Fruit fly (Drosophila melanogaster): ENCODE results near the gene CG12091.

CG12091 gene

dm6 chr3L:1576489-1577106, 40.0 kb upstream of the CG12091 start, which contains the start of gene CG13917 (continued):
- TF ChIP-seq ATbp (GFP tag; optimal IDR thresholded peaks at IDR 0.05) (no peak), gsb (GFP tag; IDR thresholded peaks at IDR 0.05) (no peak), CG14050 (GFP tag; IDR thresholded peaks at IDR 0.05) (no peak), so (GFP tag; IDR thresholded peaks at IDR 0.05) (0 out of 3 replicates have a peak, but pooled peaks have one; percentile 17), chif (GFP tag; optimal IDR thresholded peaks at IDR 0.05) (no peak), CG9609 (GFP tag; optimal IDR thresholded peaks at IDR 0.05) (no peak), CG17568 (GFP tag; optimal IDR thresholded peaks at IDR 0.05) (no peak), her (GFP tag; optimal IDR thresholded peaks at IDR 0.05) (no peak), MBD-R2 (GFP tag; IDR thresholded peaks at IDR 0.05) (peak; percentile 65), CG2116 (GFP tag; optimal IDR thresholded peaks at IDR 0.05) (peak; percentile 33), CG12104 (GFP tag; optimal IDR thresholded peaks at IDR 0.05) (no peak), pnt (GFP tag; optimal IDR thresholded peaks at IDR 0.05) (no peak), schlank (tag; optimal IDR thresholded peaks at IDR 0.05) (no peak), CG14710 (tag; optimal IDR thresholded peaks at IDR 0.05) (peak; percentile 76), CHES-1-like (GFP tag; optimal IDR thresholded peaks at IDR 0.05) (no peak), Gsc (GFP tag; IDR thresholded peaks at IDR 0.05) (no peak), CG10565 (GFP tag; optimal IDR thresholded peaks at IDR 0.05) (no peak), Dbx (GFP tag; IDR thresholded peaks at IDR 0.05) (no peak), jigr1 (GFP tag; IDR thresholded peaks at IDR 0.05) (no peak), corto (GFP tag; optimal IDR thresholded peaks at IDR 0.05) (no peak), CG1647 (GFP tag; optimal IDR thresholded peaks at IDR 0.05) (no peak), luna (GFP tag; optimal IDR thresholded peaks at IDR 0.05) (no peak), CG3838 (GFP tag; optimal IDR thresholded peaks at IDR 0.05) (no peak), jumu (GFP tag; optimal IDR thresholded peaks at IDR 0.05) (no peak), CG14860 (GFP tag; IDR thresholded peaks at IDR 0.05; ENCODE audit: partially characterized antibody) (no peak), btn (GFP tag; optimal IDR thresholded peaks at IDR 0.05) (no peak), CG4424 (GFP tag; optimal IDR thresholded peaks at IDR 0.05) (no peak), Ets97D (GFP tag; optimal IDR thresholded peaks at IDR 0.05) (peak; percentile 95), CG6813 (GFP tag; optimal IDR thresholded peaks at IDR 0.05) (no peak), CG12391 (tag; optimal IDR thresholded peaks at IDR 0.05) (peak; percentile 26), CG12659 (GFP tag; optimal IDR thresholded peaks at IDR 0.05) (peak; percentile 48), pan (optimal IDR thresholded peaks at IDR 0.05) (no peak), pan (GFP tag; optimal IDR thresholded peaks at IDR 0.05 in 1 of 2, IDR thresholded peaks at IDR 0.05 in 1 of 2) (no peak), toy (GFP tag; IDR thresholded peaks at IDR 0.05) (no peak), gem (tag; optimal IDR thresholded peaks at IDR 0.05) (peak; percentile 33), E2f2 (GFP tag; IDR thresholded peaks at IDR 0.05) (peak; percentile 82), CG32767 (GFP tag; IDR thresholded peaks at IDR 0.05) (no peak), CG6854 (GFP tag; optimal IDR thresholded peaks at IDR 0.05) (no peak), Lpt (GFP tag; optimal IDR thresholded peaks at IDR 0.05) (no peak)

dm6 chr3L:1575731-1576376, 39.2 kb upstream of the CG12091 start:
- TF ChIP-seq hkb (optimal IDR thresholded peaks at IDR 0.05) (no peak), hkb (GFP tag; IDR thresholded peaks at IDR 0.05) (peak; percentile 37; the same call in 1 of the 2 replicates), row (GFP tag; IDR thresholded peaks at IDR 0.05) (0 out of 3 replicates have a peak, but pooled peaks have one; percentile 25), lmd (GFP tag; IDR thresholded peaks at IDR 0.05) (no peak), CG34224 (GFP tag; IDR thresholded peaks at IDR 0.05; ENCODE audit: partially characterized antibody) (no peak), CG31441 (GFP tag; IDR thresholded peaks at IDR 0.05) (0 out of 2 replicates have a peak, but pooled peaks have one; percentile 13), CG17568 (GFP tag; optimal IDR thresholded peaks at IDR 0.05) (peak; percentile 35), CG18619 (GFP tag; optimal IDR thresholded peaks at IDR 0.05) (peak; percentile 1), z (GFP tag; IDR thresholded peaks at IDR 0.05) (0 out of 3 replicates have a peak, but pooled peaks have one; percentile 12), CG31388 (GFP tag; optimal IDR thresholded peaks at IDR 0.05) (no peak), Poxn (GFP tag; IDR thresholded peaks at IDR 0.05) (no peak), sens (GFP tag) (peak; percentile 55), stc (GFP tag; IDR thresholded peaks at IDR 0.05) (peak; percentile 22; the same call in 1 of the 2 replicates), Fer1 (GFP tag; optimal IDR thresholded peaks at IDR 0.05) (no peak), HHEX (GFP tag; optimal IDR thresholded peaks at IDR 0.05) (no peak)
